Fruit fly (Drosophila melanogaster) S2 (cell line): Measurements from ENCODE around the gene Cad87A.

Source experiments
- CG8478 ChIP-seq: fragments of >200 bp; optimal IDR thresholded peaks from 2 replicates; lab custom pipeline; 2018
- CTCF ChIP-seq, 2 experiments: fragments of >200 bp; optimal IDR thresholded peaks; 2 replicates each; lab custom pipeline; 2018

- TF ChIP-seq CG8478 (lab: Kevin White, UChicago) = no peak
- no peak for TF ChIP-seq CTCF (optimal IDR thresholded peaks at IDR 0.05; lab: Kevin White, UChicago)
These were observed 40.3 kb upstream of the Cad87A start for dm6 chr3R:11989206-11989605.
